Fruit fly (Drosophila melanogaster): Measurements from ENCODE around the gene mh.

dm6 chrX:15499996-15500904, 25.1 kb upstream of the mh start:
- TF ChIP-seq Sin3A (optimal IDR thresholded peaks at IDR 0.05) (no peak), ttk (optimal IDR thresholded peaks at IDR 0.05) (no peak), insv (optimal IDR thresholded peaks at IDR 0.05) (no peak), Myc (optimal IDR thresholded peaks at IDR 0.05) (no peak), psq (optimal IDR thresholded peaks at IDR 0.05) (no peak)

Data from Kc167 (cell line).